Fruit fly (Drosophila melanogaster) ovary, adult (tissue): ENCODE data around the gene CG5013.
A peak's percentile ranks its signal among the peaks of the same experiment; 100 is the strongest.

Source experiments
- CG17801 ChIP-seq: fragments of 200-800 bp; optimal IDR thresholded peaks from 2 replicates; lab custom pipeline; 2019; ENCODE audit warnings: missing biosample characterization, mild to moderate bottlenecking, missing genetic modification characterization, moderate library complexity; ENCODE audit not compliant: partially characterized antibody

CG5013 gene

DNA sequence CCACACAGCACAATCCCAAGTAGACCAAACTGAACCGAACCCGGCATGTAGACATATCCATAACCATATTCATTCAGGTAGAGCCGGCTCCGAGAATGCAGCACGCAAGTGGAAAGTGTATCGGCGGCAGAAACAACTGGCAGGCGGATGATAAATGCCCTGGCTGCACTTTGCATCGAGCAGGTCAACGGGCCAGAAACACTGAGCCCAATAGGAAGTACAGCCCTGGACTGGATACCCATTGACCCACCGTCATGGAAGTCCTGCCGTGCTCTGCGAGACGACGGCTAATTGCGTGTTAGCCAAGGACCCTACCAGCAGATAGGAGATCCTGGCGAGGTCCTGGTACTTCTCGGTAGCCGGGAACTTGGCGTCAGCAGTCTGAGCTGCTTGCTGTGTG is 19.9 kb upstream of the CG5013 start:
- no peak for TF ChIP-seq CG17801 (GFP tag; lab: Kevin White, UChicago)

DNA sequence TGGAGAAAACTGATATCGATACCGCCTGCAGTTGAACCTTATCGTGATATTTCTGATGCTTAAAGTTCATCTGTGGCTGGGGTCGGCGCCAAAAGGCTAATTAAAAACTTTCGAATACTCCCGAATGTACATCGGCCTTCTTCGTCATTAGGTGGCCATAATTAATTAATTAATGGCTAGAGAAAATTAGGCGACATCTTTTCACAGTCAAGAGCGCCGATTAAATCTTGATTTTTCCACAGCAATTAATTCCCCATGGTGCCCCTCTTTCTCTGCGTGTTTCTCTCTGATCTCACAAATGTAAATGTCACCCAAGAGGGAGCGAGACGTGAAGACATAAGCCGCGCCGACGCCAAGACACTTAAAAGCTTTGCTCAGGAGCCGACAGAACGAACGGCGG is 19.0 kb upstream of the CG5013 start:
- no peak for TF ChIP-seq CG17801 (GFP tag; lab: Kevin White, UChicago)

DNA sequence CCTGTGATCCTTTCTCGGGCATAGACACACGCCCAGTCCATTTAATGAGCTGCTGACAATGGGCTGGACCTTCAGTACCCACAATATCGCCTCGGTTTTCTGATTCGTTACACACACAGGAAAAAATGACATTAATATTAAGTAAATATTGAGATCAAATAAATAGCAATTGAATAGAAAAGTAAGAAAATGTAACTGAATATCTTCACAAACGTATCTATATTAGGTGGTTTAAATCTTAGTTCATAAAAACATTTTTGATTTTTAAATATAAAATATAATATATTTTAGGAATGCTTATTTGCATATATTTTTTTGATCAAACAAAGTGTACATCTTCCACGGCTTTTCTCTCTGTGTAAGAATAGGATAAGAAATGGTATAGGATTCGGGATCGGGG is 15.7 kb upstream of the CG5013 start:
- TF ChIP-seq CG17801 (GFP tag; lab: Kevin White, UChicago), result no peak

dm6 chr3R:16034186-16034585 is 15.3 kb upstream of the CG5013 start:
- no peak for TF ChIP-seq CG17801 (GFP tag; lab: Kevin White, UChicago)

- no peak for TF ChIP-seq CG17801 (GFP tag; lab: Kevin White, UChicago)
Measured at dm6 chr3R:16038049-16038448, 11.4 kb upstream of the CG5013 start.

DNA sequence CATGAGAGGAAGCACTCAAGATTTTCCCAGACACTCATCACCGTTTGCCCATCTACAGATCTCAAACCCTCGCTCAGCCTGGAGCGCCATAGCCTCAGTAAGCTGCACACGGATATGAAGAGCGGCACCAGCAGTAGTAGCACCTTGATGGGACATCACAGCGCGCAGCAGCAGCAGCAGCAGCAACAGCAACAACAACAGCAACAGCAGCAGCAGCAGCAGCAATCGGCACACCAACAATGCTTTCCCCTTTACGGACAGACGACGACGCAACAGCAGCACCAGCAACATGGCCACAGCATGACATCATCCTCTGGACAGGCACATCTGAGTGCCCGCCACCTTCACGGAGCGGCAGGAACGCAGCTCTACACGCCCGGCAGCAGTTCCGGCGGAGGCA is 9.9 kb upstream of the CG5013 start:
- TF ChIP-seq CG17801 (GFP tag; lab: Kevin White, UChicago), result no peak

- no peak for TF ChIP-seq CG17801 (GFP tag; lab: Kevin White, UChicago)
Measured at dm6 chr3R:16040925-16041324, 8.5 kb upstream of the CG5013 start.

- TF ChIP-seq CG17801 (GFP tag; lab: Kevin White, UChicago), result no peak
Measured at dm6 chr3R:16042137-16042899, 7.2 kb upstream of the CG5013 start.

DNA sequence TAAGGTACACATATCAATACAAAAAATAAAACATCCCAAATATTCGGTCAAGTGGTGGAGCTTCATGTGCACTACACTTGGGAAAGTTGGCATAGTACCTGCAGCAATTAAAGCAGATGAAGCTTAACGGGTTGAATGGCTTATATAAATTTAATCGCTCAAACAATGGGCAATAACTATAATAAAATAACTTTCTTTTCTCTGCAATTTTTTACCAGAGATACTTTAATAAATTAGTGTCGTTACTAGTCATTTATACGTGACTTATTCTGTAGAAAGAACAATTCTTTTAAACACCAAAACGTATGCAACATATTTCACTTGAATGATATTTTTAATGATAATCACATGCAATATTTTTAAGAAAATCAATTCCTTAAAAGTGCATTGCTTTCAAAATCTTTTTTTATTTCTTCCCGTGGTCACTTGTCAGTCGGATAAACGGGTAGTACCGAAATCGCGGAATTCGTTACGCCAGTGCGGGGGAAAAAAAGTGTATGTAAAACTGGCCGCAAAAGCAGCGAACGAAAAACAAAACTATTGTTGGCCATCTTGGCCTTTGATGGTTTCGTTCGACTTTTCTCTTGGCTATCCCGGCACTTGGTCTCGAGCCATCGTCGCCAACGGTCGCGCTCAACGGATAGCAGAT is 6.4 kb upstream of the CG5013 start, which contains the start of gene Jhbp4:
TSS of gene Jhbp4 (plus strand) at position 599 of the 649 bp plus-strand sequence.
- TF ChIP-seq CG17801 (GFP tag; lab: Kevin White, UChicago), result no peak

dm6 chr3R:16046030-16046429 is 3.4 kb upstream of the CG5013 start, which contains the start of gene Jhbp5:
Gene Jhbp5, minus strand, starts transcription at chr3R:16046130.
- no peak for TF ChIP-seq CG17801 (GFP tag; lab: Kevin White, UChicago)

DNA sequence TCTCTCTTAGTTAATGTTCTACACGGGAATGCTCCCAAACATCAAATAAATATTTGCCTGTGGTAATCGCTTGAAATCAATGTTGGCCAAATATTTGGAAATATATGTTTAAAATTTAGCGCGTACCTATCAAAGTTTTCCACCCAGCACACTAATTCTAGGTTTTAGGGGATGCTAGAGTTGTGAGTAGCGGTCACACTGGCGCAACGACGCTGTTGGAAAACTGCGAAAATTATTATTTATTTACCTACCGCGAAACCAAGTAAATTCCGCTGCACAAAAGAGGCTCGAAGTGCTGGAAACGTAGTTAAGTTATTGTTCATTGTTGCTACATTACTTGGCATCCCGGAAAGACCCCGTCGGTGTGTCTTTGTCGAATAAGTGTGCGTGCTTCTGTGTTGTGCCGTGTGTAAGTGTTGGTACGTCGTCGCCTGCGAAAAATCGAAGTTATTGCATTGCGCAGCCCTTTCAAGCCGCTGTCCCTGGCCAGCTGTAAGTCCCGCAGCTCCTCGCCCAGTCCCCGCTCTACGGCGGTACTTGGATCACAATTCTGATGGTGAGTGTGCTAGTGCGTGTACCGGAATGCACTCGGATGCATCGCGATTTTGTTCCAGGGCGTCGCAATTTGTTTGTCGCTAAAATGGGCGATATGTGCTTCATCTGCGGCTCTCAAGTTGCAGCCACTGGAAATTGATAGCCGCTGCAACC is 1.3 kb downstream of the CG5013 start, which contains the start of gene msps:
TSS of gene msps (plus strand) at position 181 of the 708 bp plus-strand sequence.
- no peak for TF ChIP-seq CG17801 (GFP tag; lab: Kevin White, UChicago)

DNA sequence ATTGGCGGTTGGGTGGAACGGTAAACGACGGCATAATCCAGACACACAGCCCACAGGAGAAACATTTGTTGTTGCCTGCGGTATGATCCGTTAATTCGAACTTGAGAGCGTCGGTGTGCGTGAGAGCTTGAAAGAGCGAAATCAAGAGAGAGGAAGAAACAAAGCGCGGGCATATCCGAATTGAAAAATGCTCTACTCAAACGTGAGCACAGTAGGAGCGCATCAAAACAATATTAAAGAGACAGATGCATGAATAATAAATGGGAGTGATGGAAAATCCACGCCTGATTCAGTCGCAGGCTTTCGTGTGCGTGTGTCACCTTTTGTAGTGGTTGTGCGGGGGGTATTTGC is 1.8 kb downstream of the CG5013 start:
- peak; percentile 53 for TF ChIP-seq CG17801 (GFP tag; lab: Kevin White, UChicago)

- TF ChIP-seq CG17801 (GFP tag; lab: Kevin White, UChicago), result no peak
Measured at dm6 chr3R:16067494-16067893, 18.0 kb downstream of the CG5013 start, which contains the start of gene CG10185. Gene CG10185, minus strand, starts transcription at chr3R:16067594.

DNA sequence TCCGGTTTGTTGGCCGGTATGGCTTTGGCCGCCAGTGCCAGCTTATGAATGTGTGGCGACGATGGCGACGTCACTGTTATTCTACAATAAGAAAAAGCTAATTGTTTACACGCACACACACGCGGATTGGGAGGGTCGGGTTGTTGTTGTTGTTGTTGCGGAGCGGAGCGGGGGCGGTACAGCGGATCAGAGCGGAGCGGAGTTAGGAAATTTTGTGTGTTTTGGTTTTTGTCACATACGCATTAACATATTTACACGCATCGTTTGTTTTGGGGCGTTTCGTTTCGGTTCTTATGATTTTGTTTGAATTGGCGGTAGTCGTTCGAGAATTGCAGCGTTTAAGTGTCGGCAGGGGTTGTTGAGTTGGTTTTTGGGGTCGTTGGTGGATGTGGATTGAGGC is 19.8 kb downstream of the CG5013 start:
- TF ChIP-seq CG17801 (GFP tag; lab: Kevin White, UChicago), result no peak
